Worm (Caenorhabditis elegans): ENCODE data around the gene prx-10.

Gene prx-10

ce11 chrIII:5236104-5236503 lies at the start of gene prx-10:
TSS of gene prx-10 (plus strand) at chrIII:5236404.
- TF ChIP-seq nhr-23 (tag; optimal IDR thresholded peaks at IDR 0.05) = no peak
- peak; percentile 13 for TF ChIP-seq fos-1 (tag; optimal IDR thresholded peaks at IDR 0.05)

ce11 chrIII:5188426-5188825 lies 47.8 kb upstream of the prx-10 start, which contains the start of gene K10D2.8:
TSS of gene K10D2.8 (plus strand) at chrIII:5188726.
- TF ChIP-seq lin-11 (tag; optimal IDR thresholded peaks at IDR 0.05) = no peak
- no peak for TF ChIP-seq mdl-1 (tag; optimal IDR thresholded peaks at IDR 0.05)
- TF ChIP-seq gmeb-1 (tag; optimal IDR thresholded peaks at IDR 0.05) = no peak
- no peak for TF ChIP-seq sma-3 (GFP tag; optimal IDR thresholded peaks at IDR 0.05)
- TF ChIP-seq sma-9 (GFP tag; optimal IDR thresholded peaks at IDR 0.05) = no peak
- no peak for TF ChIP-seq sma-9 (tag; optimal IDR thresholded peaks at IDR 0.05)
- no peak for TF ChIP-seq Y55F3AM.14 (GFP tag; optimal IDR thresholded peaks at IDR 0.05)
- TF ChIP-seq nhr-77 (tag; optimal IDR thresholded peaks at IDR 0.05) = no peak
- TF ChIP-seq lin-13 (GFP tag; optimal IDR thresholded peaks at IDR 0.05) = no peak
- no peak for TF ChIP-seq crh-2 (tag; optimal IDR thresholded peaks at IDR 0.05)
- TF ChIP-seq sem-4 (tag; optimal IDR thresholded peaks at IDR 0.05) = no peak
- no peak for TF ChIP-seq nhr-12 (tag; optimal IDR thresholded peaks at IDR 0.05)
- TF ChIP-seq elt-3 (tag; optimal IDR thresholded peaks at IDR 0.05) = no peak
- no peak for TF ChIP-seq unc-62 (GFP tag; optimal IDR thresholded peaks at IDR 0.05)
- TF ChIP-seq skn-1 (tag; optimal IDR thresholded peaks at IDR 0.05) = no peak
- TF ChIP-seq ama-1 (optimal IDR thresholded peaks at IDR 0.05) = no peak
- no peak for TF ChIP-seq ZK546.5 (tag; optimal IDR thresholded peaks at IDR 0.05)
- no peak for TF ChIP-seq egl-27 (tag; optimal IDR thresholded peaks at IDR 0.05)
- TF ChIP-seq fos-1 (tag; optimal IDR thresholded peaks at IDR 0.05) = no peak
- no peak for TF ChIP-seq nhr-237 (tag; optimal IDR thresholded peaks at IDR 0.05)
- no peak for TF ChIP-seq unc-39 (tag; optimal IDR thresholded peaks at IDR 0.05)

DNA sequence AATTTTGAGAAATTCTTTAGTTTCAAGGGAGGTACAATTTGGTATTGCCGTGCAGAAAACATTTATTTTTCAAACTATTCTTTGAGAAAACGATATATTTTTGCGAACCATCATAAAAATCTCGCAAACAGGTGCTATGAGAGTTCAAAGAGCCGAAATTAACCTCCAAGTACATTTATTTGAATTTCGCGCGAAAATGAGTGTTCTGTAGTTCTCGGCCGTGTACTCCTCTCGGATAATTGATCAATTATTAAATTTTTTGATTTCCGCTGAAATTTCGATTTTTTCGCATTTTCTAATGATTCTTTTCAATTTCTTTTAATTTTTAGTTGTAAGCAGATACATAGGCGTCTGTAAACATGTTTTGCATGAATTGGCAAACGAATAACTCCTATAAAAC lies 46.0 kb upstream of the prx-10 start:
- TF ChIP-seq gmeb-1 (tag; optimal IDR thresholded peaks at IDR 0.05) (peak; percentile 88), nhr-129 (tag; optimal IDR thresholded peaks at IDR 0.05) (no peak), unc-55 (GFP tag; optimal IDR thresholded peaks at IDR 0.05) (peak; percentile 2), egl-27 (tag; optimal IDR thresholded peaks at IDR 0.05) (no peak), sma-9 (GFP tag; optimal IDR thresholded peaks at IDR 0.05) (peak; percentile 50), sma-9 (tag; optimal IDR thresholded peaks at IDR 0.05) (no peak), nhr-12 (tag; optimal IDR thresholded peaks at IDR 0.05) (no peak), lsy-2 (tag; optimal IDR thresholded peaks at IDR 0.05) (peak; percentile 3 to 43), nhr-25 (tag; optimal IDR thresholded peaks at IDR 0.05) (peak; percentile 24), nhr-237 (tag; optimal IDR thresholded peaks at IDR 0.05) (no peak), nhr-21 (tag; optimal IDR thresholded peaks at IDR 0.05) (no peak), sma-3 (GFP tag; optimal IDR thresholded peaks at IDR 0.05) (peak; percentile 45), lin-11 (tag; optimal IDR thresholded peaks at IDR 0.05) (no peak), F13H6.1 (tag; optimal IDR thresholded peaks at IDR 0.05) (peak; percentile 13), skn-1 (tag; optimal IDR thresholded peaks at IDR 0.05) (no peak)

ce11 chrIII:5190671-5191174 lies 45.5 kb upstream of the prx-10 start, which contains the start of gene hira-1:
TSS of gene hira-1 (plus strand) at chrIII:5191124.
- TF ChIP-seq aly-2 (tag; optimal IDR thresholded peaks at IDR 0.05) (no peak), unc-62 (GFP tag; optimal IDR thresholded peaks at IDR 0.05) (no peak), sem-4 (tag; optimal IDR thresholded peaks at IDR 0.05) (peak; percentile 52), lin-11 (tag; optimal IDR thresholded peaks at IDR 0.05) (no peak), alr-1 (tag; optimal IDR thresholded peaks at IDR 0.05) (no peak), crh-2 (tag; optimal IDR thresholded peaks at IDR 0.05) (peak; percentile 38), ZK546.5 (tag; optimal IDR thresholded peaks at IDR 0.05) (no peak), nhr-237 (tag; optimal IDR thresholded peaks at IDR 0.05) (no peak), C34F6.9 (tag; optimal IDR thresholded peaks at IDR 0.05) (peak; percentile 78), nhr-23 (tag; optimal IDR thresholded peaks at IDR 0.05) (no peak), snpc-4 (tag; optimal IDR thresholded peaks at IDR 0.05) (no peak), lin-39 (tag; optimal IDR thresholded peaks at IDR 0.05) (no peak), unc-55 (GFP tag; optimal IDR thresholded peaks at IDR 0.05) (peak; percentile 70), gmeb-1 (tag; optimal IDR thresholded peaks at IDR 0.05) (peak; percentile 47), elt-1 (tag; optimal IDR thresholded peaks at IDR 0.05) (no peak), skn-1 (tag; optimal IDR thresholded peaks at IDR 0.05) (no peak), nhr-11 (tag; optimal IDR thresholded peaks at IDR 0.05) (no peak), ztf-11 (tag; optimal IDR thresholded peaks at IDR 0.05) (no peak), lsy-2 (tag; optimal IDR thresholded peaks at IDR 0.05) (peak in 1 of 2 experiments; percentile 56), lin-13 (GFP tag; optimal IDR thresholded peaks at IDR 0.05) (peak; percentile 17), mdl-1 (tag; optimal IDR thresholded peaks at IDR 0.05) (no peak), nhr-77 (tag; optimal IDR thresholded peaks at IDR 0.05) (no peak), sma-3 (GFP tag; optimal IDR thresholded peaks at IDR 0.05) (no peak), blmp-1 (tag; optimal IDR thresholded peaks at IDR 0.05; ENCODE audit: insufficient read depth) (no peak)
